Worm (Caenorhabditis elegans) whole organism, L2 larva: ENCODE measurements around the gene C05D12.7.
"Not testable (repeated sequence)": the region's sequence is repeated elsewhere in the genome, so short reads cannot be mapped to it uniquely, and the experiment has no call there.

Experiments
- F13H6.1 ChIP-seq: sonication (generic microtip); optimal IDR thresholded peaks from 2 replicates; lab custom pipeline; 2016; ENCODE audit warnings: missing genetic modification characterization, missing compliant biosample characterization
- R02D3.7 ChIP-seq: fragments of 150-350 bp; optimal IDR thresholded peaks from 2 replicates; lab custom pipeline; 2014; ENCODE audit warnings: missing biosample characterization, missing genetic modification characterization
- ZK546.5 ChIP-seq: sonication (generic microtip); optimal IDR thresholded peaks from 2 replicates; lab custom pipeline; 2017; ENCODE audit warnings: missing biosample characterization, missing genetic modification characterization
- alr-1 ChIP-seq: fragments of 150-350 bp; optimal IDR thresholded peaks from 2 replicates; lab custom pipeline; 2014; ENCODE audit warnings: missing biosample characterization, missing genetic modification characterization
- aly-2 ChIP-seq: fragments of 150-350 bp; optimal IDR thresholded peaks from 2 replicates; lab custom pipeline; 2014; ENCODE audit warnings: missing biosample characterization, missing genetic modification characterization
- ama-1 ChIP-seq: fragments of 150-350 bp; optimal IDR thresholded peaks from 2 replicates; lab custom pipeline; 2018; ENCODE audit warnings: inconsistent platforms
- blmp-1 ChIP-seq: sonication (generic microtip); optimal IDR thresholded peaks from 2 replicates; lab custom pipeline; 2017; ENCODE audit warnings: missing genetic modification characterization, mild to moderate bottlenecking, missing compliant biosample characterization, antibody characterized with exemption, moderate library complexity; ENCODE audit not compliant: insufficient read depth
- ceh-16 ChIP-seq: fragments of 150-350 bp; optimal IDR thresholded peaks from 2 replicates; lab custom pipeline; 2014; ENCODE audit warnings: missing biosample characterization, missing genetic modification characterization
- ceh-82 ChIP-seq: fragments of 150-350 bp; optimal IDR thresholded peaks from 2 replicates; lab custom pipeline; 2014; ENCODE audit warnings: missing biosample characterization, missing genetic modification characterization
- crh-2 ChIP-seq: sonication (generic microtip); optimal IDR thresholded peaks from 2 replicates; lab custom pipeline; 2017; ENCODE audit warnings: missing biosample characterization, missing genetic modification characterization
- elt-1 ChIP-seq: fragments of 150-350 bp; optimal IDR thresholded peaks from 2 replicates; lab custom pipeline; 2014; ENCODE audit warnings: missing biosample characterization, missing genetic modification characterization
- elt-3 ChIP-seq: sonication (generic microtip); optimal IDR thresholded peaks from 2 replicates; lab custom pipeline; 2017; ENCODE audit warnings: missing biosample characterization, missing genetic modification characterization
- fos-1 ChIP-seq: fragments of 150-350 bp; optimal IDR thresholded peaks from 2 replicates; lab custom pipeline; 2014; ENCODE audit warnings: missing biosample characterization, missing genetic modification characterization
- gmeb-1 ChIP-seq: fragments of 150-350 bp; optimal IDR thresholded peaks from 2 replicates; lab custom pipeline; 2014; ENCODE audit warnings: missing biosample characterization, missing genetic modification characterization
- lin-11 ChIP-seq: fragments of 150-350 bp; sonication (generic microtip); optimal IDR thresholded peaks from 2 replicates; lab custom pipeline; 2014; ENCODE audit warnings: missing biosample characterization, missing genetic modification characterization, inconsistent platforms, mixed read lengths
- lin-13 ChIP-seq: fragments of 150-350 bp; optimal IDR thresholded peaks from 2 replicates; lab custom pipeline; 2014; ENCODE audit warnings: missing biosample characterization, missing genetic modification reagents, missing genetic modification characterization
- lin-39 ChIP-seq: fragments of 150-350 bp; optimal IDR thresholded peaks from 2 replicates; lab custom pipeline; 2014; ENCODE audit warnings: missing biosample characterization, missing genetic modification reagents, missing genetic modification characterization
- lsy-2 ChIP-seq, 2 experiments: fragments of 150-350 bp in 1 of 2; sonication (generic microtip) in 1 of 2; optimal IDR thresholded peaks; 2 replicates each; lab custom pipeline; 2014 to 2017; ENCODE audit warnings: missing biosample characterization in 2 of 2, missing genetic modification characterization in 2 of 2
- mab-5 ChIP-seq: fragments of 150-350 bp; optimal IDR thresholded peaks from 2 replicates; lab custom pipeline; 2014; ENCODE audit warnings: missing biosample characterization, missing genetic modification characterization
- mbf-1 ChIP-seq: sonication (generic microtip); optimal IDR thresholded peaks from 2 replicates; lab custom pipeline; 2017; ENCODE audit warnings: missing biosample characterization, missing genetic modification characterization
- nhr-10 ChIP-seq: sonication (generic microtip); optimal IDR thresholded peaks from 2 replicates; lab custom pipeline; 2017; ENCODE audit warnings: missing biosample characterization, missing genetic modification characterization
- nhr-129 ChIP-seq: fragments of 150-350 bp; optimal IDR thresholded peaks from 2 replicates; lab custom pipeline; 2014; ENCODE audit warnings: missing biosample characterization, missing genetic modification characterization
- nhr-237 ChIP-seq: fragments of 150-350 bp; optimal IDR thresholded peaks from 2 replicates; lab custom pipeline; 2014; ENCODE audit warnings: missing biosample characterization, missing genetic modification characterization
- nhr-25 ChIP-seq: fragments of 150-350 bp; sonication (generic microtip); optimal IDR thresholded peaks from 3 replicates; lab custom pipeline; 2014; ENCODE audit warnings: missing biosample characterization, missing genetic modification characterization
- nhr-6 ChIP-seq: fragments of 150-350 bp; optimal IDR thresholded peaks from 2 replicates; lab custom pipeline; 2014; ENCODE audit warnings: missing biosample characterization, missing genetic modification characterization
- nhr-77 ChIP-seq: fragments of 150-350 bp; optimal IDR thresholded peaks from 2 replicates; lab custom pipeline; 2014; ENCODE audit warnings: missing biosample characterization, missing genetic modification characterization
- skn-1 ChIP-seq: sonication (generic microtip); optimal IDR thresholded peaks from 2 replicates; lab custom pipeline; 2017; ENCODE audit warnings: missing biosample characterization, missing genetic modification characterization
- sma-9 ChIP-seq, 2 experiments: fragments of 150-350 bp in 1 of 2; sonication (generic microtip) in 1 of 2; optimal IDR thresholded peaks; 2 replicates each; lab custom pipeline; 2014 to 2016; ENCODE audit warnings: missing genetic modification characterization in 2 of 2, mild to moderate bottlenecking in 1 of 2, missing biosample characterization in 1 of 2, missing compliant biosample characterization in 1 of 2, missing genetic modification reagents in 1 of 2, moderate library complexity in 1 of 2
- snpc-4 ChIP-seq: fragments of 150-350 bp; optimal IDR thresholded peaks from 2 replicates; lab custom pipeline; 2014; ENCODE audit warnings: missing biosample characterization, missing genetic modification characterization
- unc-39 ChIP-seq: fragments of 150-350 bp; optimal IDR thresholded peaks from 2 replicates; lab custom pipeline; 2014; ENCODE audit warnings: missing biosample characterization, missing genetic modification characterization
- unc-55 ChIP-seq: fragments of 150-350 bp; sonication (generic microtip); optimal IDR thresholded peaks from 3 replicates; lab custom pipeline; 2014; ENCODE audit warnings: missing biosample characterization, missing genetic modification reagents, missing genetic modification characterization
- unc-62 ChIP-seq: fragments of 150-350 bp; optimal IDR thresholded peaks from 2 replicates; lab custom pipeline; 2014; ENCODE audit warnings: missing biosample characterization, missing genetic modification reagents, missing genetic modification characterization
- zag-1 ChIP-seq: fragments of 150-350 bp; optimal IDR thresholded peaks from 2 replicates; lab custom pipeline; 2014; ENCODE audit warnings: missing biosample characterization, missing genetic modification characterization
- ztf-1 ChIP-seq: fragments of 200-800 bp; sonication (Bioruptor generic); conservative IDR thresholded peaks from 2 replicates; pipeline ENCODE4 v1.3.6; 2022; ENCODE audit warnings: missing genetic modification characterization, missing compliant biosample characterization
- ztf-4 ChIP-seq: fragments of 150-350 bp; optimal IDR thresholded peaks from 2 replicates; lab custom pipeline; 2014; ENCODE audit warnings: missing biosample characterization, missing genetic modification characterization

C05D12.7 gene

DNA sequence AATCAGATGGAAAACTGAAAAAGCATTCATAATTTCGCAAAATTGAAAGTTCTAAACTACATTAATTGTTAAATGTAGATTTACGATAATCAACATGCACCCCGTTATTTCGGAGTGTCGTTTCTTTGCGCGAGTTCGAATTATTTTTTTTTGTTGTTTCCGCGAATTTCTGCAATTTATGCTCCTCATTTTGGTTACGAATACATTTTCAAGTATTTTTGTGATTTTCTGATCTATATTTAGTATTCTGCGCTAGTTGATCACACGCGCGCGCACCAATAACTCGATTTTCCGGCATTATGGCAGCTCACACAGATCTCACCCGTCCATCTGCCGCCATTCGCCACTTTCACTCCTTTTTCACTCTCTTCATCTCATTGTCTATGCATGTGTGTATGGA is 30.4 kb downstream of the C05D12.7 start, which contains the start of gene VW02B12L.2 (continued):
- TF ChIP-seq ama-1 (lab: Kevin White, UChicago): no peak
- no peak for TF ChIP-seq mbf-1 (tag; lab: Kevin White, UChicago)
- no peak for TF ChIP-seq skn-1 (tag; lab: Kevin White, UChicago)
- no peak for TF ChIP-seq nhr-237 (tag; lab: Kevin White, UChicago)
- TF ChIP-seq elt-3 (tag; lab: Kevin White, UChicago): no peak
- TF ChIP-seq nhr-25 (tag; lab: Kevin White, UChicago): no peak
- TF ChIP-seq gmeb-1 (tag; lab: Kevin White, UChicago): peak; percentile 81
- TF ChIP-seq nhr-10 (tag; lab: Kevin White, UChicago): no peak
- peak; percentile 34 to 72 for TF ChIP-seq lsy-2 (tag; optimal IDR thresholded peaks at IDR 0.05; lab: Kevin White, UChicago)
- peak; percentile 51 for TF ChIP-seq nhr-129 (tag; lab: Kevin White, UChicago)
- no peak for TF ChIP-seq snpc-4 (tag; lab: Kevin White, UChicago)
- TF ChIP-seq mab-5 (tag; lab: Kevin White, UChicago): no peak
- TF ChIP-seq lin-13 (GFP tag; lab: Kevin White, UChicago): peak; percentile 22
- TF ChIP-seq F13H6.1 (tag; lab: Kevin White, UChicago): no peak
- no peak for TF ChIP-seq crh-2 (tag; lab: Kevin White, UChicago)
- TF ChIP-seq ceh-16: no peak
- no peak for TF ChIP-seq lin-39
- peak; percentile 78 for TF ChIP-seq unc-55 (GFP tag; lab: Kevin White, UChicago)

DNA sequence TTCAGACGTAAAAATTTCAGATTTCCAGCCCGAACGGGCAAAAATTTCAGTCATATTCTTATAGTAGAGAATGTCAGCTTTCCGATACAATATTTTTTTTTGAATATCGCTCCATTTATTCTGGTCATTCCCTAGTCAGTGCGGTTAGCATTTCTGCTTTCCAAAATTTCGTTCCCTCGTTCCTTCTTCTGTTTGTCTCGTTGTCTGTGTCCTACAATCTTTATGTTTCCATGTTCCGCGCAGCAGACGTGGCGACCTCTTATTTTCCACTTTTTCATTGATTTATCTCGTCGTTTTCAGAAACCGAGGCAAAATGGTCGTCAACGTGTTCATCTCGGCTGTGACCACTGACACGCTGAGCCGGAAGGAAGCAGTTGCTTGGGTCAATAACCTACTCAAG is 32.5 kb downstream of the C05D12.7 start, which contains the start of gene ebp-2:
Gene ebp-2, plus strand, starts transcription at position 301 of the 400 bp plus-strand sequence.
- not testable (repeated sequence) for TF ChIP-seq crh-2 (tag; lab: Kevin White, UChicago); nhr-237 (tag; lab: Kevin White, UChicago); unc-62 (GFP tag; lab: Kevin White, UChicago)

- TF ChIP-seq unc-39 (tag; lab: Kevin White, UChicago) (no peak), blmp-1 (tag; lab: Kevin White, UChicago) (no peak), nhr-6 (tag; lab: Kevin White, UChicago) (no peak), elt-1 (tag; lab: Kevin White, UChicago) (no peak), nhr-129 (tag; lab: Kevin White, UChicago) (no peak), alr-1 (tag; lab: Kevin White, UChicago) (no peak), zag-1 (tag; lab: Kevin White, UChicago) (no peak), ceh-82 (no peak), elt-3 (tag; lab: Kevin White, UChicago) (no peak), ZK546.5 (tag; lab: Kevin White, UChicago) (no peak), ztf-1 (GFP tag; lab: Robert Waterston, UW) (no peak)
Observed at ce11 chrII:11443128-11443527, 33.2 kb downstream of the C05D12.7 start.

DNA sequence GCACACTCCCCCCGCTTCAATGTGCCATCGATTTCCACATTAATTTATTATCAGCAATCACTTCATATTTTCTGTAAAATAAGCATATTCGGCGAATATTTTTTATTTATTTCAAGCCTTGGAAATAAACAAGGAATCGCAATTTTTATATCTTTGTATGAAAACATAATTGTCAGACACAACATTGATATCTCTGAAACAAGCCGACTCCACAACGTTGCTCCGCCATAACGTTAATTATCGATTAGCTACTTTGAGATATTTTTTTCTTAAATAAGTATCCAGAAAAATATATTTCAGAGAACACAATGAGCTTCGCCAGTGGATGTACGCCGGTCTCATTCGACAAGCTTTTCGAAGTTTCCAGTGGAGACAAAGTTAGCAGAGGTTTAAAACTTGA is 34.0 kb downstream of the C05D12.7 start, which contains the start of gene adbp-1:
Gene adbp-1, plus strand, starts transcription at position 301 of the 400 bp plus-strand sequence.
- TF ChIP-seq nhr-6 (tag; lab: Kevin White, UChicago): no peak

DNA sequence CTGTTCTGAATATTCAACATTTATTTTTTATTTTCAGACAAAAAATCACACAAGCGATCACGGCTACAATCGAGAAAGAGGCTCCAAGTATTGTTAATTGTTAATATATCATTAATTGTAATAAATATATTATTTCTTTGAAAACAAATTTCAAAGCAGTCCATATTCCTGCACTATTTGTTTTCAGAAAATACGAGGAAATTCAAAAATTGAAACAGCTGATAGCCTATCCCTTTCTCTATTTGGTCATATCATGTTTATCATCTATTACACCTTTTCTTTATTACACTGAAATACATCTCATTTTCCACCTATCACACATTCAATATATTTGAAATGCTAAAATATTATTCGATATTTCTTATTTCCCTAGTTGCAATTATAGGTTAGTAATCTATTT is 35.1 kb downstream of the C05D12.7 start, which contains the start of gene W02B12.13:
Gene W02B12.13, plus strand, starts transcription at position 301 of the 400 bp plus-strand sequence.
- TF ChIP-seq fos-1 (tag; lab: Kevin White, UChicago): no peak
- TF ChIP-seq lsy-2 (tag; optimal IDR thresholded peaks at IDR 0.05; lab: Kevin White, UChicago): no peak
- TF ChIP-seq nhr-77 (tag; lab: Kevin White, UChicago): no peak
- TF ChIP-seq lin-11 (tag; lab: Kevin White, UChicago): no peak
- no peak for TF ChIP-seq crh-2 (tag; lab: Kevin White, UChicago)
- no peak for TF ChIP-seq ztf-4 (tag; lab: Kevin White, UChicago)
- no peak for TF ChIP-seq skn-1 (tag; lab: Kevin White, UChicago)
- TF ChIP-seq ceh-16: no peak
- no peak for TF ChIP-seq R02D3.7 (tag; lab: Kevin White, UChicago)
- no peak for TF ChIP-seq elt-3 (tag; lab: Kevin White, UChicago)
- no peak for TF ChIP-seq aly-2 (tag; lab: Kevin White, UChicago)
- TF ChIP-seq sma-9 (GFP tag; optimal IDR thresholded peaks at IDR 0.05; lab: Kevin White, UChicago): no peak
- TF ChIP-seq sma-9 (tag; optimal IDR thresholded peaks at IDR 0.05; lab: Kevin White, UChicago): no peak
- no peak for TF ChIP-seq ztf-1 (GFP tag; lab: Robert Waterston, UW)
- no peak for TF ChIP-seq lin-39
